Worm (Caenorhabditis elegans) whole organism, L1 larva: ENCODE results near the gene srw-90.

Source experiments
- C04F5.9 ChIP-seq: sonication (generic microtip); optimal IDR thresholded peaks from 2 replicates; lab custom pipeline; 2016; ENCODE audit warnings: missing genetic modification characterization, missing compliant biosample characterization
- C34B4.2 ChIP-seq: sonication (generic microtip); optimal IDR thresholded peaks from 2 replicates; lab custom pipeline; 2017; ENCODE audit warnings: mild to moderate bottlenecking, missing genetic modification characterization, missing compliant biosample characterization
- aha-1 ChIP-seq: fragments of 150-350 bp; optimal IDR thresholded peaks from 2 replicates; lab custom pipeline; 2014; ENCODE audit warnings: missing biosample characterization, missing genetic modification characterization
- alr-1 ChIP-seq: fragments of 200-800 bp; sonication (Bioruptor generic); optimal IDR thresholded peaks from 2 replicates; lab custom pipeline; 2018; ENCODE audit warnings: borderline replicate concordance, mild to moderate bottlenecking, missing genetic modification characterization, missing compliant biosample characterization
- ama-1 ChIP-seq: fragments of 150-350 bp; optimal IDR thresholded peaks from 2 replicates; lab custom pipeline; 2014
- dpl-1 ChIP-seq, 3 experiments: fragments of 150-350 bp in 2 of 3; sonication (generic microtip) in 1 of 3; optimal IDR thresholded peaks; 2 replicates each; lab custom pipeline; 2014 to 2017; ENCODE audit warnings: missing biosample characterization in 3 of 3, missing genetic modification characterization in 3 of 3, missing genetic modification reagents in 3 of 3
- efl-1 ChIP-seq, 4 experiments: fragments of 150-350 bp; optimal IDR thresholded peaks in 3 of 4; peaks in 1 of 4; 1 replicate in 1 of 4; 2 replicates in 3 of 4; lab custom pipeline; 2014; ENCODE audit warnings: missing biosample characterization in 2 of 4, missing genetic modification characterization in 2 of 4, missing genetic modification reagents in 2 of 4
- efl-3 ChIP-seq: fragments of 200-800 bp; sonication (Bioruptor generic); optimal IDR thresholded peaks from 2 replicates; lab custom pipeline; 2018; ENCODE audit warnings: mild to moderate bottlenecking, missing genetic modification characterization, missing compliant biosample characterization
- elt-2 ChIP-seq: sonication (generic microtip); optimal IDR thresholded peaks from 2 replicates; lab custom pipeline; 2016; ENCODE audit warnings: missing genetic modification characterization, mild to moderate bottlenecking, inconsistent platforms, missing compliant biosample characterization, missing genetic modification reagents
- elt-3 ChIP-seq, 6 experiments: fragments of 150-350 bp in 1 of 6; sonication (generic microtip); optimal IDR thresholded peaks; 2 replicates each; lab custom pipeline; 2017 to 2018; ENCODE audit warnings: missing biosample characterization in 6 of 6, missing genetic modification characterization in 6 of 6, inconsistent platforms in 1 of 6
- fkh-8 ChIP-seq: sonication (generic microtip); optimal IDR thresholded peaks from 2 replicates; lab custom pipeline; 2016; ENCODE audit warnings: mild to moderate bottlenecking, missing genetic modification characterization, missing compliant biosample characterization
- grh-1 ChIP-seq: fragments of 200-800 bp; sonication (Bioruptor generic); IDR thresholded peaks from 2 replicates; pipeline ENCODE4 v1.3.6; 2022; ENCODE audit warnings: missing genetic modification reagents, missing genetic modification characterization, missing compliant biosample characterization
- hlh-4 ChIP-seq: sonication (generic microtip); optimal IDR thresholded peaks from 2 replicates; lab custom pipeline; 2016; ENCODE audit warnings: mild to moderate bottlenecking, missing genetic modification characterization, missing compliant biosample characterization
- irx-1 ChIP-seq: sonication (generic microtip); optimal IDR thresholded peaks from 2 replicates; lab custom pipeline; 2016; ENCODE audit warnings: missing genetic modification characterization, missing compliant biosample characterization
- jun-1 ChIP-seq: fragments of 150-350 bp; optimal IDR thresholded peaks from 2 replicates; lab custom pipeline; 2014; ENCODE audit warnings: missing biosample characterization, missing genetic modification reagents, missing genetic modification characterization
- lsy-2 ChIP-seq, 2 experiments: fragments of 150-350 bp; optimal IDR thresholded peaks; 2 replicates each; lab custom pipeline; 2014; ENCODE audit warnings: missing biosample characterization in 2 of 2, missing genetic modification characterization in 2 of 2
- mef-2 ChIP-seq: fragments of 150-350 bp; optimal IDR thresholded peaks from 2 replicates; lab custom pipeline; 2014; ENCODE audit warnings: missing biosample characterization, missing genetic modification characterization
- nhr-11 ChIP-seq: fragments of 150-350 bp; optimal IDR thresholded peaks from 2 replicates; lab custom pipeline; 2014; ENCODE audit warnings: missing biosample characterization, missing genetic modification characterization
- nhr-19 ChIP-seq: fragments of 200-800 bp; sonication (Bioruptor generic); conservative IDR thresholded peaks from 2 replicates; pipeline ENCODE4 v1.3.6; 2022; ENCODE audit warnings: missing genetic modification characterization, missing compliant biosample characterization
- nhr-20 ChIP-seq: sonication (generic microtip); optimal IDR thresholded peaks from 2 replicates; lab custom pipeline; 2016; ENCODE audit warnings: mild to moderate bottlenecking, missing genetic modification characterization, missing compliant biosample characterization
- nhr-237 ChIP-seq: fragments of 150-350 bp; optimal IDR thresholded peaks from 2 replicates; lab custom pipeline; 2014; ENCODE audit warnings: missing biosample characterization, missing genetic modification characterization
- nhr-28 ChIP-seq: fragments of 150-350 bp; optimal IDR thresholded peaks from 2 replicates; lab custom pipeline; 2014; ENCODE audit warnings: missing biosample characterization, missing genetic modification characterization
- nhr-76 ChIP-seq: sonication (generic microtip); optimal IDR thresholded peaks from 2 replicates; lab custom pipeline; 2017; ENCODE audit warnings: missing biosample characterization, missing genetic modification characterization
- nhr-77 ChIP-seq: fragments of 150-350 bp; optimal IDR thresholded peaks from 2 replicates; lab custom pipeline; 2014; ENCODE audit warnings: missing biosample characterization, missing genetic modification characterization
- nhr-84 ChIP-seq: sonication (generic microtip); optimal IDR thresholded peaks from 2 replicates; lab custom pipeline; 2017; ENCODE audit warnings: missing biosample characterization, missing genetic modification characterization
- nhr-85 ChIP-seq: sonication (generic microtip); peaks from one replicate; lab custom pipeline; 2016; ENCODE audit warnings: missing genetic modification characterization, inconsistent platforms, missing compliant biosample characterization
- pqm-1 ChIP-seq: sonication (generic microtip); optimal IDR thresholded peaks from 3 replicates; lab custom pipeline; 2017; ENCODE audit warnings: missing biosample characterization, missing genetic modification characterization
- snpc-4 ChIP-seq: fragments of 150-350 bp; optimal IDR thresholded peaks from 2 replicates; lab custom pipeline; 2014; ENCODE audit warnings: missing biosample characterization, missing genetic modification characterization
- tbx-2 ChIP-seq: sonication (generic microtip); optimal IDR thresholded peaks from 2 replicates; lab custom pipeline; 2016; ENCODE audit warnings: missing genetic modification characterization, missing compliant biosample characterization
- unc-130 ChIP-seq: fragments of 150-350 bp; optimal IDR thresholded peaks from 2 replicates; lab custom pipeline; 2017; ENCODE audit warnings: missing biosample characterization, missing genetic modification characterization, inconsistent platforms
- unc-30 ChIP-seq: sonication (generic microtip); optimal IDR thresholded peaks from 2 replicates; lab custom pipeline; 2017; ENCODE audit warnings: missing biosample characterization, missing genetic modification characterization
- unc-86 ChIP-seq: sonication (generic microtip); optimal IDR thresholded peaks from 2 replicates; lab custom pipeline; 2016; ENCODE audit warnings: missing genetic modification characterization, missing compliant biosample characterization
- unc-98 ChIP-seq: fragments of 200-800 bp; sonication (Bioruptor generic); IDR thresholded peaks from 2 replicates; pipeline ENCODE4 v1.3.6; 2022; ENCODE audit warnings: missing genetic modification characterization, missing compliant biosample characterization
- vab-15 ChIP-seq: sonication (generic microtip); optimal IDR thresholded peaks from 2 replicates; lab custom pipeline; 2017; ENCODE audit warnings: missing genotype, mild to moderate bottlenecking, missing genetic modification characterization, missing compliant biosample characterization

The srw-90 gene

ce11 chrV:1701584-1702101, at the start of gene srw-90:
TSS of gene srw-90 (plus strand) at chrV:1702051.
- no peak for TF ChIP-seq grh-1
- no peak for TF ChIP-seq nhr-77 (tag; lab: Kevin White, UChicago)
- TF ChIP-seq mef-2, result no peak
- TF ChIP-seq jun-1, result no peak
- no peak for TF ChIP-seq nhr-19 (GFP tag; lab: Robert Waterston, UW)
- TF ChIP-seq C04F5.9 (tag; lab: Kevin White, UChicago), result no peak
- no peak for TF ChIP-seq unc-30 (tag; lab: Kevin White, UChicago)
- TF ChIP-seq dpl-1 (GFP tag; optimal IDR thresholded peaks at IDR 0.05; lab: Kevin White, UChicago), result no peak
- TF ChIP-seq ama-1 (lab: Kevin White, UChicago), result no peak
- no peak for TF ChIP-seq nhr-20
- no peak for TF ChIP-seq nhr-84 (tag; lab: Kevin White, UChicago)
- no peak for TF ChIP-seq C34B4.2 (tag; lab: Kevin White, UChicago)
- TF ChIP-seq tbx-2 (tag; lab: Kevin White, UChicago), result no peak

- TF ChIP-seq ama-1 (lab: Kevin White, UChicago), result no peak
- TF ChIP-seq nhr-20, result peak; percentile 32
- TF ChIP-seq unc-130 (tag; lab: Kevin White, UChicago), result no peak
- no peak for TF ChIP-seq nhr-237
- TF ChIP-seq fkh-8 (tag; lab: Kevin White, UChicago), result peak; percentile 82
- no peak for TF ChIP-seq unc-98 (GFP tag; lab: Robert Waterston, UW)
Observed at ce11 chrV:1654845-1655244, 47.0 kb upstream of the srw-90 start, which contains the start of gene irld-11. TSS of gene irld-11 (plus strand) at chrV:1655145.

ce11 chrV:1662270-1662669, 39.6 kb upstream of the srw-90 start, which contains the start of gene irld-40:
TSS of gene irld-40 (plus strand) at chrV:1662570.
- no peak for TF ChIP-seq nhr-11
- TF ChIP-seq vab-15 (tag; lab: Kevin White, UChicago), result no peak
- no peak for TF ChIP-seq aha-1 (tag; lab: Kevin White, UChicago)
- TF ChIP-seq elt-3 (tag; optimal IDR thresholded peaks at IDR 0.05; lab: Kevin White, UChicago), result no peak
- TF ChIP-seq pqm-1 (tag; lab: Kevin White, UChicago), result no peak
- TF ChIP-seq nhr-237, result no peak
- no peak for TF ChIP-seq snpc-4 (tag; lab: Kevin White, UChicago)
- TF ChIP-seq lsy-2 (tag; optimal IDR thresholded peaks at IDR 0.05; lab: Kevin White, UChicago), result no peak
- no peak for TF ChIP-seq nhr-28 (tag; lab: Kevin White, UChicago)
- no peak for TF ChIP-seq unc-86 (tag; lab: Kevin White, UChicago)
- no peak for TF ChIP-seq nhr-85 (tag; lab: Kevin White, UChicago)
- no peak for TF ChIP-seq efl-1 (optimal IDR thresholded peaks at IDR 0.05; lab: Kevin White, UChicago)
- TF ChIP-seq efl-1 (GFP tag; optimal IDR thresholded peaks at IDR 0.05 in 1 of 2; lab: Kevin White, UChicago), result no peak
- no peak for TF ChIP-seq hlh-4 (tag; lab: Kevin White, UChicago)
- TF ChIP-seq, all 84 proteins: peak for 0

- no peak for TF ChIP-seq nhr-20
- TF ChIP-seq irx-1 (tag; lab: Kevin White, UChicago), result no peak
- no peak for TF ChIP-seq nhr-76 (tag; lab: Kevin White, UChicago)
- no peak for TF ChIP-seq nhr-19 (GFP tag; lab: Robert Waterston, UW)
- TF ChIP-seq, all 84 proteins: peak for 0
Observed at ce11 chrV:1664921-1665320, 36.9 kb upstream of the srw-90 start, which contains the start of gene K04F1.9. TSS of gene K04F1.9 (plus strand) at chrV:1665221.

- TF ChIP-seq alr-1 (tag; lab: Kevin White, UChicago), result no peak
- no peak for TF ChIP-seq elt-2
- TF ChIP-seq unc-98 (GFP tag; lab: Robert Waterston, UW), result no peak
- TF ChIP-seq efl-3, result no peak
Observed at ce11 chrV:1666904-1667303, 34.9 kb upstream of the srw-90 start, which contains the start of gene K04F1.8. TSS of gene K04F1.8 (plus strand) at chrV:1667204.
